Worm (Caenorhabditis elegans): Measurements from ENCODE around the gene gipc-2.

DNA sequence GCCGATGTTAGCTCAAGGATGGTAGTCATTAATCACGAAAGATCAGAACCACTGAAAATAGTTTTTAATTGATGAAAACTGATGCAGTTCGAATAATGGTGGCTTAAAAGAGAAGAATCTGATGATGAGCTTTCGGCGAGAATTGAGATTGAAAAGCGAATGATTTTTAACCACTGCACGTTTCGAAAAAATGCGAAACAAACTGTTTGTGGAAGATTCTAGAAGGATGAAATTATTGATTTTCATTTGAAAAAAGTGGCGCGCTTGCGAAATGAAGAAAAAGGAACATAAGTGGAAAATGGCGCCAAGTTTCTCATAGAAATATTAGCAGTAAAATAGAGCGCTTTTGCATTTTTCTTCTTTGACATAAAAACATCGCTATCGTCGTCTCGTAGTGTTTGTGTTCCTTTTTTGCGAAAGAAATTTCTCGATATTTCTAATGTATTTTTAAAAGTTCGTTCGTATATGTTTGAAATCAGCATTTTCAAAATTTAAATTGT is 32.5 kb downstream of the gipc-2 start, which contains the start of gene uba-1:
- TF ChIP-seq W03F9.2 (tag; optimal IDR thresholded peaks at IDR 0.05) (peak; percentile 34), him-1 (tag; optimal IDR thresholded peaks at IDR 0.05) (no peak)

Data from whole organism, L4/young adult.